Worm (Caenorhabditis elegans) whole organism, L2 larva: ENCODE results near the gene pals-39.

Source experiments
- F13H6.1 ChIP-seq: sonication (generic microtip); optimal IDR thresholded peaks from 2 replicates; lab custom pipeline; 2016; ENCODE audit warnings: missing genetic modification characterization, missing compliant biosample characterization
- R02D3.7 ChIP-seq: fragments of 150-350 bp; optimal IDR thresholded peaks from 2 replicates; lab custom pipeline; 2014; ENCODE audit warnings: missing biosample characterization, missing genetic modification characterization
- ZK546.5 ChIP-seq: sonication (generic microtip); optimal IDR thresholded peaks from 2 replicates; lab custom pipeline; 2017; ENCODE audit warnings: missing biosample characterization, missing genetic modification characterization
- aly-2 ChIP-seq: fragments of 150-350 bp; optimal IDR thresholded peaks from 2 replicates; lab custom pipeline; 2014; ENCODE audit warnings: missing biosample characterization, missing genetic modification characterization
- ceh-82 ChIP-seq: fragments of 150-350 bp; optimal IDR thresholded peaks from 2 replicates; lab custom pipeline; 2014; ENCODE audit warnings: missing biosample characterization, missing genetic modification characterization
- elt-1 ChIP-seq: fragments of 150-350 bp; optimal IDR thresholded peaks from 2 replicates; lab custom pipeline; 2014; ENCODE audit warnings: missing biosample characterization, missing genetic modification characterization
- mbf-1 ChIP-seq: sonication (generic microtip); optimal IDR thresholded peaks from 2 replicates; lab custom pipeline; 2017; ENCODE audit warnings: missing biosample characterization, missing genetic modification characterization
- nhr-11 ChIP-seq: fragments of 150-350 bp; optimal IDR thresholded peaks from 2 replicates; lab custom pipeline; 2014; ENCODE audit warnings: missing biosample characterization, missing genetic modification characterization
- nhr-12 ChIP-seq: fragments of 150-350 bp; optimal IDR thresholded peaks from 2 replicates; lab custom pipeline; 2014; ENCODE audit warnings: missing biosample characterization, missing genetic modification characterization
- nhr-237 ChIP-seq: fragments of 150-350 bp; optimal IDR thresholded peaks from 2 replicates; lab custom pipeline; 2014; ENCODE audit warnings: missing biosample characterization, missing genetic modification characterization
- snpc-4 ChIP-seq: fragments of 150-350 bp; optimal IDR thresholded peaks from 2 replicates; lab custom pipeline; 2014; ENCODE audit warnings: missing biosample characterization, missing genetic modification characterization
- unc-39 ChIP-seq: fragments of 150-350 bp; optimal IDR thresholded peaks from 2 replicates; lab custom pipeline; 2014; ENCODE audit warnings: missing biosample characterization, missing genetic modification characterization
- zag-1 ChIP-seq: fragments of 150-350 bp; optimal IDR thresholded peaks from 2 replicates; lab custom pipeline; 2014; ENCODE audit warnings: missing biosample characterization, missing genetic modification characterization
- ztf-4 ChIP-seq: fragments of 150-350 bp; optimal IDR thresholded peaks from 2 replicates; lab custom pipeline; 2014; ENCODE audit warnings: missing biosample characterization, missing genetic modification characterization

- no peak for TF ChIP-seq ZK546.5 (tag; lab: Kevin White, UChicago)
- TF ChIP-seq mbf-1 (tag; lab: Kevin White, UChicago) = no peak
- TF ChIP-seq elt-1 (tag; lab: Kevin White, UChicago) = no peak
- TF ChIP-seq nhr-11 (tag; lab: Kevin White, UChicago) = no peak
- TF ChIP-seq nhr-12 (tag; lab: Kevin White, UChicago) = no peak
- TF ChIP-seq nhr-237 (tag; lab: Kevin White, UChicago) = no peak
- TF ChIP-seq R02D3.7 = no peak
- no peak for TF ChIP-seq F13H6.1 (tag; lab: Kevin White, UChicago)
- no peak for TF ChIP-seq aly-2 (tag; lab: Kevin White, UChicago)
- TF ChIP-seq ztf-4 (tag; lab: Kevin White, UChicago) = no peak
- no peak for TF ChIP-seq ceh-82 (tag; lab: Kevin White, UChicago)
- TF ChIP-seq snpc-4 (tag; lab: Kevin White, UChicago) = no peak
- no peak for TF ChIP-seq zag-1 (tag; lab: Kevin White, UChicago)
- TF ChIP-seq unc-39 = no peak
These were observed at the start of gene pals-39 for ce11 chrV:12443754-12444153.
